Fruit fly (Drosophila melanogaster): ENCODE measurements around the gene CG15167.
A peak's percentile ranks its signal among the peaks of the same experiment; 100 is the strongest.

The CG15167 gene

DNA sequence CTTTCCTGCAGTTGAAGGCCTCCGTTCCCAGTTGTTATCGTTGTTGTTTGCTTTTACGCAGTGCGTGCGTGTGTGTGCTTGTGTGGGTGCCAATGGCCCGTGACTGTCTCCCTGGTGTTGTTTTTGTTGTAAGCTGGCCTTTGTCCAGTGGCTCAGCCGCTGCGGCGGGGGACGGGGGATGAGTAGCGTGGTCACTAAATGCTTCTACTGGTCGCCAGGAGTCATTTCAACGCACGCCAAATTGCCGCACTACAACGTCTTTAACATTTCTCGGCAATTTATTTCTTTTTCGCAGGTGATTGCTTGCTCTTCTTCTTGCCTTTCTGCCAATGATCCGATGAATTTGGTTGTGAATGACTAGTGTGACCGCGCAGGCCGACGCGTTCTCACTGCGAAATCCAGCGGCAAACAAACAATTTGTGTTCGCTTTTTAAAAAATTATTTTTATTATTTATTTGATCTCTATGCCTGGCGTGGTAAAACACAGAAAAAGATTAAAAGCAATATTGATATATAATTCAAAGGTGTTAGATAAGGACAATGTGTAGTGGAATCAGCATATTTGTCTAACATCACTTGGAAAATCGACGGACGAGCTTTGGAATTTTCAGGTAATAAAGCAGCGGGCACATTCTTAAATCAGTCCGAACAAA lies 31.8 kb upstream of the CG15167 start, which contains the start of the genes Faf2 and Grip71 (continued):
- TF ChIP-seq Fer1 (GFP tag; optimal IDR thresholded peaks at IDR 0.05) (peak; percentile 70), Opbp (GFP tag; IDR thresholded peaks at IDR 0.05; ENCODE audit: partially characterized antibody) (peak; percentile 31; the same call in 1 of the 3 replicates), MTF-1 (GFP tag; optimal IDR thresholded peaks at IDR 0.05; ENCODE audit: borderline replicate concordance) (peak; percentile 53), otp (GFP tag; IDR thresholded peaks at IDR 0.05) (peak; percentile 93), CG4617 (GFP tag; optimal IDR thresholded peaks at IDR 0.05; ENCODE audit: borderline replicate concordance) (peak; percentile 82), CG43689 (GFP tag; IDR thresholded peaks at IDR 0.05) (peak; percentile 74), CG1024 (GFP tag; IDR thresholded peaks at IDR 0.05) (peak; percentile 89), H2.0 (GFP tag; IDR thresholded peaks at IDR 0.05) (peak; percentile 91), gro (GFP tag; optimal IDR thresholded peaks at IDR 0.05) (peak; percentile 65), ken (GFP tag; IDR thresholded peaks at IDR 0.05) (peak; percentile 96), CG2202 (tag; optimal IDR thresholded peaks at IDR 0.05) (peak; percentile 73), Rfx (GFP tag; IDR thresholded peaks at IDR 0.05) (peak; percentile 97), stwl (tag; optimal IDR thresholded peaks at IDR 0.05) (peak; percentile 74), bowl (GFP tag; IDR thresholded peaks at IDR 0.05) (peak; percentile 75; the same call in 1 of the 2 replicates), zen (tag; optimal IDR thresholded peaks at IDR 0.05) (peak; percentile 94), CG10321 (GFP tag; IDR thresholded peaks at IDR 0.05) (peak; percentile 56; the same call in 1 of the 2 replicates), CG10565 (GFP tag; optimal IDR thresholded peaks at IDR 0.05) (no peak), HLH3B (GFP tag; IDR thresholded peaks at IDR 0.05) (peak; percentile 93), lmd (GFP tag; IDR thresholded peaks at IDR 0.05) (peak; percentile 95), mld (GFP tag; IDR thresholded peaks at IDR 0.05; ENCODE audit: partially characterized antibody) (no peak), wdn (GFP tag; IDR thresholded peaks at IDR 0.05) (peak; percentile 93), pho (GFP tag; optimal IDR thresholded peaks at IDR 0.05) (peak; percentile 91), CG10274 (GFP tag; optimal IDR thresholded peaks at IDR 0.05) (peak; percentile 52), Ets97D (GFP tag; optimal IDR thresholded peaks at IDR 0.05) (peak; percentile 91), Stat92E (GFP tag; optimal IDR thresholded peaks at IDR 0.05) (peak in 1 of 3 experiments; percentile 28), Usf (GFP tag; optimal IDR thresholded peaks at IDR 0.05) (peak; percentile 87), gsb-n (tag; optimal IDR thresholded peaks at IDR 0.05) (peak; percentile 85), grau (tag; optimal IDR thresholded peaks at IDR 0.05) (peak; percentile 89), Lhr (GFP tag; optimal IDR thresholded peaks at IDR 0.05) (peak; percentile 91), az2 (GFP tag; optimal IDR thresholded peaks at IDR 0.05) (peak; percentile 91), dpn (GFP tag; optimal IDR thresholded peaks at IDR 0.05) (peak; percentile 87 to 92), CG12744 (GFP tag; optimal IDR thresholded peaks at IDR 0.05) (peak; percentile 68), CG7963 (GFP tag; IDR thresholded peaks at IDR 0.05; ENCODE audit: partially characterized antibody) (no peak), Lim3 (GFP tag; IDR thresholded peaks at IDR 0.05) (peak; percentile 76), Dek (tag; optimal IDR thresholded peaks at IDR 0.05) (peak; percentile 92), lbe (GFP tag; optimal IDR thresholded peaks at IDR 0.05) (peak; percentile 62), CG5245 (GFP tag; optimal IDR thresholded peaks at IDR 0.05) (peak; percentile 87), CG4730 (GFP tag; IDR thresholded peaks at IDR 0.05) (peak; percentile 94), CTCF (GFP tag; optimal IDR thresholded peaks at IDR 0.05) (peak; percentile 23), Mad (GFP tag; optimal IDR thresholded peaks at IDR 0.05) (peak; percentile 91), CG7357 (GFP tag; IDR thresholded peaks at IDR 0.05) (peak; percentile 100), Gsc (GFP tag; IDR thresholded peaks at IDR 0.05) (peak; percentile 88), CG3995 (GFP tag; optimal IDR thresholded peaks at IDR 0.05) (peak; percentile 62), dan (GFP tag; IDR thresholded peaks at IDR 0.05) (peak; percentile 87), sc (optimal IDR thresholded peaks at IDR 0.05) (no peak), sc (GFP tag; optimal IDR thresholded peaks at IDR 0.05) (peak; percentile 67), CG16813 (GFP tag; IDR thresholded peaks at IDR 0.05; ENCODE audit: partially characterized antibody) (peak; percentile 51; the same call in 2 of the 3 replicates), NK7.1 (GFP tag; optimal IDR thresholded peaks at IDR 0.05) (peak; percentile 36), Doc3 (GFP tag; IDR thresholded peaks at IDR 0.05; ENCODE audit: partially characterized antibody) (no peak), Side (GFP tag; optimal IDR thresholded peaks at IDR 0.05) (peak; percentile 65)
